Worm (Caenorhabditis elegans) whole organism, L4/young adult: ENCODE data around the gene cdh-1.

Experiments
- W03F9.2 ChIP-seq: fragments of 150-350 bp; optimal IDR thresholded peaks from 2 replicates; lab custom pipeline; 2014; ENCODE audit warnings: missing biosample characterization, missing genetic modification characterization
- dao-5 ChIP-seq: sonication (generic microtip); optimal IDR thresholded peaks from 2 replicates; lab custom pipeline; 2016; ENCODE audit warnings: missing genotype, missing genetic modification characterization, moderate library complexity, missing compliant biosample characterization
- him-1 ChIP-seq: sonication (generic microtip); optimal IDR thresholded peaks from 2 replicates; lab custom pipeline; 2016; ENCODE audit warnings: missing genotype, missing genetic modification reagents, missing genetic modification characterization, missing compliant biosample characterization

- no peak for TF ChIP-seq dao-5 (tag; lab: Kevin White, UChicago)
- TF ChIP-seq him-1 (tag; lab: Kevin White, UChicago): no peak
- TF ChIP-seq W03F9.2 (tag; lab: Kevin White, UChicago): no peak
These were observed 29.6 kb upstream of the cdh-1 start for ce11 chrIII:2881117-2881516.
